ENCODE assay signal across 2 fruit fly cellular contexts in genomic region chr2L:15496310-15496709, dm6.
TF ChIP-seq lines count a peak whose summit lies in the region.

No protein-coding gene starts in this region.

- TF ChIP-seq CTCF in whole organism, embryonic (GFP tag; optimal IDR thresholded peaks at IDR 0.05; lab: Kevin White, UChicago), result no peak

TF ChIP-seq in whole organism, embryonic, 481 proteins besides CTCF, POLR2A, EP300 and RAD21:
- TF ChIP-seq lola (GFP tag; optimal IDR thresholded peaks at IDR 0.05; lab: Kevin White, UChicago) (peak in 1 of 3 experiments; percentile 1), CG18262 (tag; optimal IDR thresholded peaks at IDR 0.05; lab: Kevin White, UChicago) (peak; percentile 28), Xrp1 (GFP tag; IDR thresholded peaks at IDR 0.05; lab: Robert Waterston, UW) (0 out of 2 replicates have a peak, but pooled peaks have one; percentile 18), CG32772 (GFP tag; IDR thresholded peaks at IDR 0.05; lab: Robert Waterston, UW) (no peak), CG4424 (GFP tag; optimal IDR thresholded peaks at IDR 0.05; lab: Kevin White, UChicago) (peak; percentile 3), CG9727 (GFP tag; optimal IDR thresholded peaks at IDR 0.05; lab: Kevin White, UChicago) (peak; percentile 3), Ets97D (GFP tag; optimal IDR thresholded peaks at IDR 0.05; lab: Kevin White, UChicago) (no peak), prd (optimal IDR thresholded peaks at IDR 0.05; lab: Kevin White, UChicago) (no peak), prd (GFP tag; IDR thresholded peaks at IDR 0.05; lab: Robert Waterston, UW) (peak; percentile 30; the same call in 1 of the 3 replicates), Drgx (GFP tag; IDR thresholded peaks at IDR 0.05; lab: Robert Waterston, UW) (0 out of 2 replicates have a peak, but pooled peaks have one; percentile 34), her (GFP tag; optimal IDR thresholded peaks at IDR 0.05; lab: Kevin White, UChicago) (no peak), gem (tag; optimal IDR thresholded peaks at IDR 0.05; lab: Kevin White, UChicago) (peak; percentile 29), eve (GFP tag; optimal IDR thresholded peaks at IDR 0.05; lab: Kevin White, UChicago) (peak in 1 of 2 experiments; percentile 19), CG2712 (tag; optimal IDR thresholded peaks at IDR 0.05; lab: Kevin White, UChicago) (peak; percentile 8), phol (tag; optimal IDR thresholded peaks at IDR 0.05; lab: Kevin White, UChicago) (peak; percentile 0), CG10979 (tag; optimal IDR thresholded peaks at IDR 0.05; lab: Kevin White, UChicago) (peak; percentile 21), odd (GFP tag; optimal IDR thresholded peaks at IDR 0.05; lab: Kevin White, UChicago) (no peak), sens (GFP tag; lab: Kevin White, UChicago) (peak; percentile 58)

TF ChIP-seq in whole organism, prepupa, 60 proteins besides CTCF, POLR2A, EP300 and RAD21:
- TF ChIP-seq acj6 (GFP tag; optimal IDR thresholded peaks at IDR 0.05; lab: Kevin White, UChicago), result no peak
- no peak for TF ChIP-seq Hr39 (GFP tag; optimal IDR thresholded peaks at IDR 0.05; lab: Kevin White, UChicago)
- TF ChIP-seq net (GFP tag; optimal IDR thresholded peaks at IDR 0.05; lab: Kevin White, UChicago), result no peak
- TF ChIP-seq CG6163 (GFP tag; IDR thresholded peaks at IDR 0.05; lab: Robert Waterston, UW), result no peak
- TF ChIP-seq CG15336 (GFP tag; IDR thresholded peaks at IDR 0.05; lab: Robert Waterston, UW), result 0 out of 2 replicates have a peak, but pooled peaks have one; percentile 32
- no peak for TF ChIP-seq topi (GFP tag; optimal IDR thresholded peaks at IDR 0.05; lab: Kevin White, UChicago)
- TF ChIP-seq dsx (GFP tag; optimal IDR thresholded peaks at IDR 0.05; lab: Kevin White, UChicago; ENCODE audit: poor library complexity, severe bottlenecking), result no peak
- no peak for TF ChIP-seq CG10669 (GFP tag; optimal IDR thresholded peaks at IDR 0.05; lab: Kevin White, UChicago)
- TF ChIP-seq CG6276 (GFP tag; optimal IDR thresholded peaks at IDR 0.05; lab: Kevin White, UChicago), result peak; percentile 34
- TF ChIP-seq CG32006 (GFP tag; optimal IDR thresholded peaks at IDR 0.05; lab: Kevin White, UChicago), result peak; percentile 27
- TF ChIP-seq CG9139 (GFP tag; optimal IDR thresholded peaks at IDR 0.05; lab: Kevin White, UChicago), result no peak
- TF ChIP-seq fd85E (GFP tag; optimal IDR thresholded peaks at IDR 0.05; lab: Kevin White, UChicago), result no peak
- TF ChIP-seq pdm3 (GFP tag; optimal IDR thresholded peaks at IDR 0.05; lab: Kevin White, UChicago), result peak; percentile 10
- TF ChIP-seq CG4318 (GFP tag; optimal IDR thresholded peaks at IDR 0.05; lab: Kevin White, UChicago), result no peak
- TF ChIP-seq Blimp-1 (GFP tag; optimal IDR thresholded peaks at IDR 0.05; lab: Kevin White, UChicago), result no peak
- no peak for TF ChIP-seq CG11294 (GFP tag; IDR thresholded peaks at IDR 0.05; lab: Robert Waterston, UW)
- TF ChIP-seq dac (GFP tag; optimal IDR thresholded peaks at IDR 0.05; lab: Kevin White, UChicago), result no peak
- no peak for TF ChIP-seq vri (GFP tag; optimal IDR thresholded peaks at IDR 0.05; lab: Kevin White, UChicago)
- TF ChIP-seq CG11762 (GFP tag; optimal IDR thresholded peaks at IDR 0.05; lab: Kevin White, UChicago; ENCODE audit: insufficient read depth), result no peak
- peak; percentile 65; the same call in 2 of the 3 replicates for TF ChIP-seq CG8119 (GFP tag; IDR thresholded peaks at IDR 0.05; lab: Robert Waterston, UW)
- no peak for TF ChIP-seq CG7368 (GFP tag; optimal IDR thresholded peaks at IDR 0.05; lab: Kevin White, UChicago)
- no peak for TF ChIP-seq Sox14 (GFP tag; optimal IDR thresholded peaks at IDR 0.05; lab: Kevin White, UChicago)
- TF ChIP-seq CG34406 (GFP tag; optimal IDR thresholded peaks at IDR 0.05; lab: Kevin White, UChicago), result no peak
- no peak for TF ChIP-seq lz (GFP tag; optimal IDR thresholded peaks at IDR 0.05; lab: Kevin White, UChicago)
- no peak for TF ChIP-seq CG1621 (tag; optimal IDR thresholded peaks at IDR 0.05; lab: Kevin White, UChicago)
- TF ChIP-seq CG11902 (GFP tag; optimal IDR thresholded peaks at IDR 0.05; lab: Kevin White, UChicago), result no peak
- TF ChIP-seq Sox15 (GFP tag; optimal IDR thresholded peaks at IDR 0.05; lab: Kevin White, UChicago), result no peak
- TF ChIP-seq Hr4 (GFP tag; optimal IDR thresholded peaks at IDR 0.05; lab: Kevin White, UChicago), result peak; percentile 60
- no peak for TF ChIP-seq CG8319 (GFP tag; optimal IDR thresholded peaks at IDR 0.05; lab: Kevin White, UChicago)
- TF ChIP-seq cyc (GFP tag; optimal IDR thresholded peaks at IDR 0.05; lab: Kevin White, UChicago), result no peak
- no peak for TF ChIP-seq Eip93F (GFP tag; optimal IDR thresholded peaks at IDR 0.05; lab: Kevin White, UChicago)
- TF ChIP-seq Ets96B (tag; optimal IDR thresholded peaks at IDR 0.05; lab: Kevin White, UChicago), result no peak
- TF ChIP-seq Eip75B (GFP tag; optimal IDR thresholded peaks at IDR 0.05; lab: Kevin White, UChicago), result no peak
- TF ChIP-seq eg (GFP tag; IDR thresholded peaks at IDR 0.05; lab: Robert Waterston, UW), result no peak
- no peak for TF ChIP-seq OdsH (GFP tag; optimal IDR thresholded peaks at IDR 0.05; lab: Kevin White, UChicago)
- peak; percentile 50 for TF ChIP-seq Eip78C (GFP tag; lab: Kevin White, UChicago)
- no peak for TF ChIP-seq CG6854 (GFP tag; optimal IDR thresholded peaks at IDR 0.05; lab: Kevin White, UChicago)
- TF ChIP-seq CG10631 (GFP tag; optimal IDR thresholded peaks at IDR 0.05; lab: Kevin White, UChicago), result no peak
- TF ChIP-seq fkh (GFP tag; optimal IDR thresholded peaks at IDR 0.05; lab: Kevin White, UChicago), result no peak
TF ChIP-seq in whole organism, prepupa: peak in this region for 7.
